Worm (Caenorhabditis elegans) whole organism, L3 larva: Measurements from ENCODE around the gene srh-1.

ENCODE experiments used
- ceh-82 ChIP-seq: fragments of 150-350 bp; optimal IDR thresholded peaks from 2 replicates; lab custom pipeline; 2014; ENCODE audit warnings: missing biosample characterization, missing genetic modification characterization
- egl-5 ChIP-seq: fragments of 150-350 bp; optimal IDR thresholded peaks from 2 replicates; lab custom pipeline; 2017; ENCODE audit warnings: missing biosample characterization, missing genetic modification reagents, missing genetic modification characterization, inconsistent platforms
- elt-3 ChIP-seq, 3 experiments: fragments of 150-350 bp in 1 of 3; sonication (generic microtip) in 2 of 3; optimal IDR thresholded peaks; 2 replicates in 2 of 3; 4 replicates in 1 of 3; lab custom pipeline; 2014 to 2017; ENCODE audit warnings: missing biosample characterization in 3 of 3, missing genetic modification characterization in 3 of 3
- fkh-10 ChIP-seq: sonication (generic microtip); optimal IDR thresholded peaks from 2 replicates; lab custom pipeline; 2017; ENCODE audit warnings: missing biosample characterization, missing genetic modification reagents, missing genetic modification characterization
- fkh-2 ChIP-seq: fragments of 150-350 bp; optimal IDR thresholded peaks from 2 replicates; lab custom pipeline; 2014; ENCODE audit warnings: missing biosample characterization, missing genetic modification reagents, missing genetic modification characterization
- fos-1 ChIP-seq: fragments of 150-350 bp; optimal IDR thresholded peaks from 2 replicates; lab custom pipeline; 2014; ENCODE audit warnings: missing biosample characterization, missing genetic modification characterization
- nhr-237 ChIP-seq: fragments of 150-350 bp; optimal IDR thresholded peaks from 2 replicates; lab custom pipeline; 2014; ENCODE audit warnings: missing biosample characterization, missing genetic modification characterization
- nhr-25 ChIP-seq: sonication (generic microtip); optimal IDR thresholded peaks from 2 replicates; lab custom pipeline; 2017; ENCODE audit warnings: missing biosample characterization, missing genetic modification characterization
- skn-1 ChIP-seq: fragments of 150-350 bp; optimal IDR thresholded peaks from 2 replicates; lab custom pipeline; 2014; ENCODE audit warnings: missing biosample characterization, missing genetic modification characterization
- tbx-2 ChIP-seq: sonication (generic microtip); optimal IDR thresholded peaks from 2 replicates; lab custom pipeline; 2016; ENCODE audit warnings: mild to moderate bottlenecking, missing genetic modification characterization, missing compliant biosample characterization
- ztf-4 ChIP-seq: fragments of 150-350 bp; optimal IDR thresholded peaks from 2 replicates; lab custom pipeline; 2014; ENCODE audit warnings: missing biosample characterization, missing genetic modification characterization

The srh-1 gene

DNA sequence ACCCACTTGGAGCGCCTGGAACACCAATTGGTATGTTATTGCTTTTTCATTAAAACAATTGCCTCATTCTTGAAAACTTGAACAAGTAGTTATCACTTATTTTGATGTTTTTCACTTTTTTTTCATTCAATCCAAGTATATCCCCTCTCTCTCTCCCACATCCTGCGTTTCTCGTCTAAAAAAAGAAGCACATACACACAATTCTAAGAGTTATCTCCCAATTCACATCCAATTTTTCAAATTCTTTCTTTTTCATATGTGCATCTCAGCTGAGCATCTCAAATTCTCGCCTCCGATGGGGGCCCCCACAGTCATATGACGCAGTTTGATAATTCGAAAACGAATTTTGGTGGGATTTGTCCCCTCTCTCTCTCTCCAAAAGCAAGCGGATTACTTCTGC lies 51.0 kb downstream of the srh-1 start:
- no peak for TF ChIP-seq skn-1 (tag; lab: Kevin White, UChicago)
- TF ChIP-seq fos-1 = no peak
- TF ChIP-seq elt-3 (tag; optimal IDR thresholded peaks at IDR 0.05; lab: Kevin White, UChicago) = no peak
- TF ChIP-seq nhr-237 (tag; lab: Kevin White, UChicago) = no peak
- TF ChIP-seq ceh-82 (tag; lab: Kevin White, UChicago) = no peak
- TF ChIP-seq egl-5 (tag; lab: Kevin White, UChicago) = no peak
- TF ChIP-seq ztf-4 (tag; lab: Kevin White, UChicago) = no peak
- no peak for TF ChIP-seq tbx-2
- no peak for TF ChIP-seq fkh-10 (GFP tag; lab: Kevin White, UChicago)
- TF ChIP-seq nhr-25 (tag; lab: Kevin White, UChicago) = no peak
- no peak for TF ChIP-seq fkh-2 (tag; lab: Kevin White, UChicago)
